Fruit fly (Drosophila melanogaster) whole organism, adult: Measurements from ENCODE around the gene CG5346.

Source experiments
- CG11617 ChIP-seq: fragments of 200-800 bp; sonication (Bioruptor generic); optimal IDR thresholded peaks from 2 replicates; lab custom pipeline; 2017; ENCODE audit warnings: mild to moderate bottlenecking, missing biosample characterization, missing genetic modification reagents, missing genetic modification characterization
- CG14711 ChIP-seq: fragments of 200-800 bp; sonication (Bioruptor generic); optimal IDR thresholded peaks from 2 replicates; lab custom pipeline; 2018; ENCODE audit warnings: missing biosample characterization, mild to moderate bottlenecking, missing genetic modification characterization, moderate library complexity
- CG5204 ChIP-seq: fragments of 200-800 bp; sonication (Bioruptor generic); optimal IDR thresholded peaks from 2 replicates; lab custom pipeline; 2016; ENCODE audit warnings: missing biosample characterization, missing genetic modification characterization
- CG7101 ChIP-seq: fragments of 200-800 bp; sonication (Bioruptor generic); optimal IDR thresholded peaks from 2 replicates; lab custom pipeline; 2018; ENCODE audit warnings: missing biosample characterization, mild to moderate bottlenecking, missing genetic modification characterization, moderate library complexity
- Crg-1 ChIP-seq: fragments of 200-800 bp; sonication (Bioruptor generic); optimal IDR thresholded peaks from 2 replicates; lab custom pipeline; 2016; ENCODE audit warnings: missing biosample characterization, missing genetic modification characterization
- Hr96 ChIP-seq: fragments of 200-800 bp; sonication (Bioruptor generic); optimal IDR thresholded peaks from 2 replicates; lab custom pipeline; 2016; ENCODE audit warnings: missing biosample characterization, missing genetic modification characterization
- cic ChIP-seq: fragments of 200-800 bp; sonication (Bioruptor generic); optimal IDR thresholded peaks from 2 replicates; lab custom pipeline; 2017; ENCODE audit warnings: missing biosample characterization, mild to moderate bottlenecking, missing genetic modification characterization, moderate library complexity
- kay ChIP-seq: fragments of 200-800 bp; sonication (Bioruptor generic); peaks from one replicate; lab custom pipeline; 2016; ENCODE audit warnings: missing biosample characterization, missing genetic modification characterization, borderline replicate concordance
- ovo ChIP-seq: fragments of 200-800 bp; sonication (Bioruptor generic); optimal IDR thresholded peaks from 2 replicates; lab custom pipeline; 2016; ENCODE audit warnings: missing biosample characterization, missing genetic modification characterization
- pad ChIP-seq: fragments of 200-800 bp; sonication (Bioruptor generic); optimal IDR thresholded peaks from 3 replicates; lab custom pipeline; 2017; ENCODE audit warnings: missing biosample characterization, missing genetic modification characterization, mild to moderate bottlenecking, moderate library complexity, missing genetic modification reagents
- toe ChIP-seq: fragments of 200-800 bp; sonication (Bioruptor generic); optimal IDR thresholded peaks from 2 replicates; lab custom pipeline; 2016; ENCODE audit warnings: missing biosample characterization, missing genetic modification characterization

DNA sequence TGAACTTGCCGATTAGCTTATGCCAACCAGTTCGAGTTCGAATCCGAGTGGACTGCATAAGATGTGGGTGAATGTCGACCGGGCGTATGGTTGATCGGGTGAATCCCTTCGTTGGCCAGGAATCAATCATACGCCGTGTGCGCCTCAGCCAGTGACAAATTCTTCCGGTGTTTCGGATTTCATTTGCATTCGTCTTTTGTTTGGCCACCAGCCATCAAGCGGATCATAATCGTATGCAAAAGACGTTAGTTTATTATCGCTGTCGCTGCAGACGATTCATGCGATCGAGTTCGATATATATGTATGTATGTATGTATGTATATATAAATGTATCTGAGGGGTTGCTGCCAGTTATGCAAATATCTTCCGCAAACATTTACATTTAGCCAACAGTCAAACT, 35.6 kb upstream of the CG5346 start:
- TF ChIP-seq pad (GFP tag; lab: Kevin White, UChicago) (no peak), CG7101 (tag; lab: Kevin White, UChicago) (no peak), toe (GFP tag; lab: Kevin White, UChicago) (no peak), Hr96 (no peak), CG5204 (no peak), CG14711 (no peak), kay (no peak), ovo (GFP tag; lab: Kevin White, UChicago) (no peak), CG11617 (GFP tag; lab: Kevin White, UChicago) (no peak), Crg-1 (GFP tag; lab: Kevin White, UChicago) (no peak), cic (GFP tag; lab: Kevin White, UChicago) (no peak)
